Fruit fly (Drosophila melanogaster): ENCODE data around the gene CG43232.

DNA sequence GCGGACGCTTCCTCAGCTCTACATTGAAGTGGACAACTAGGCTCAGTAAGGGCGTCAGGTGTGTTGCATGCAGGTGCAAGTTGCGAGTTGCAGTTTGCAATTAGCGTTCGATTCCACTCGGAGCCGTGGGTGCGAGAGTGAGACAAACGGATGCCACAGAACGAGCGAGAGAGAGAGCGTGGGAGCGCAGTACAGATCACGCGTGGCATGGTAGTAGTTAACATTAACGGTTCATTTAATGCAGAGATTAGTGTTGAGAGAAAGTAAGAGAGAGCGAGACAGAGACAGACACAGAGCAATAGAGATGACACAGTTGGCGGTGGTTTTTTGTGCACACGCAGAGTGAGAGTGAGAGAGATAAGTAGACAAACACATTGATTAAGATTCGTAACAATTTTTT is 7.8 kb downstream of the CG43232 start:
- peak; percentile 88 for TF ChIP-seq CG10321 (GFP tag; IDR thresholded peaks at IDR 0.05)
- no peak for TF ChIP-seq nerfin-2 (GFP tag; IDR thresholded peaks at IDR 0.05; ENCODE audit: partially characterized antibody)
- no peak for TF ChIP-seq Lpt (GFP tag; optimal IDR thresholded peaks at IDR 0.05)
